Worm (Caenorhabditis elegans): ENCODE results near the gene C44C11.6.
A peak's percentile ranks its signal among the peaks of the same experiment; 100 is the strongest.

DNA sequence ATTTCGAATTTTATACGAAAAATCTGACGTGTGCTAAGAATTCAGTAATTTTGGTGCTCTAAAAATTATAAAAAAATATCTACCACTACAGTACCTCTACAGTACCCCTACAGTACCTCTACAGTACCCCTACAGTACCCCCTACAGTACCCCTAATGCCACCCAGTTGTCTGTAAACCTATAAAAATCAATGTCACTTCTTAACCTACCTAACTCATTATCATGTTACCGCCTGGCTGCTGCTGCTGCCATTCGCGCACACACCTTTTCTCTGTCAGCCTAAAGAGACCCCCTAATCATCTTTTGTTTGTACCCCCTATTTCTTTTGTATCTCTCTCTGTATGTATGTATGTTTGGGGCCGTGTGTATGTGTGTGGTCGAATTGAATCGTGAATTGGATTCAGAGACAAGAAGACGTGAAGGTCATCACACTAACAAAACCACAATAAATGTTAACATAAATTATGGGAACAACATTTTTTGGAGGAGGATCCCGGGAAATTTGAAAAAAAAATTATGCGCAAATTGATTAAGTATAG, 6.2 kb downstream of the C44C11.6 start:
- no peak for TF ChIP-seq unc-39 (tag; optimal IDR thresholded peaks at IDR 0.05)
- no peak for TF ChIP-seq nhr-12 (tag; optimal IDR thresholded peaks at IDR 0.05)
- TF ChIP-seq nhr-237 (tag; optimal IDR thresholded peaks at IDR 0.05) = no peak
- peak; percentile 20 for TF ChIP-seq nfya-1 (tag; optimal IDR thresholded peaks at IDR 0.05; ENCODE audit: insufficient read depth)
- TF ChIP-seq ceh-28 (tag; optimal IDR thresholded peaks at IDR 0.05) = no peak
- TF ChIP-seq ama-1 (optimal IDR thresholded peaks at IDR 0.05) = no peak
- no peak for TF ChIP-seq lin-15B (tag; optimal IDR thresholded peaks at IDR 0.05)
- TF ChIP-seq nhr-11 (tag; optimal IDR thresholded peaks at IDR 0.05) = no peak
- TF ChIP-seq ceh-9 (tag; optimal IDR thresholded peaks at IDR 0.05) = no peak
- TF ChIP-seq pha-4 (tag; optimal IDR thresholded peaks at IDR 0.05) = peak; percentile 2
- TF ChIP-seq mdl-1 (tag; optimal IDR thresholded peaks at IDR 0.05) = no peak
- no peak for TF ChIP-seq sea-2 (GFP tag; optimal IDR thresholded peaks at IDR 0.05)
